Fruit fly (Drosophila melanogaster) S2 (cell line): ENCODE results near the gene CG4593.

Source experiments
- CG8478 ChIP-seq: fragments of >200 bp; optimal IDR thresholded peaks from 2 replicates; lab custom pipeline; 2018
- CTCF ChIP-seq, 2 experiments: fragments of >200 bp; optimal IDR thresholded peaks; 2 replicates each; lab custom pipeline; 2018

- TF ChIP-seq CG8478 (lab: Kevin White, UChicago) (no peak), CTCF (optimal IDR thresholded peaks at IDR 0.05; lab: Kevin White, UChicago) (no peak)
These were observed 18.4 kb upstream of the CG4593 start for dm6 chrX:6995258-6995657.
